Worm (Caenorhabditis elegans): ENCODE results near the gene glb-16.

DNA sequence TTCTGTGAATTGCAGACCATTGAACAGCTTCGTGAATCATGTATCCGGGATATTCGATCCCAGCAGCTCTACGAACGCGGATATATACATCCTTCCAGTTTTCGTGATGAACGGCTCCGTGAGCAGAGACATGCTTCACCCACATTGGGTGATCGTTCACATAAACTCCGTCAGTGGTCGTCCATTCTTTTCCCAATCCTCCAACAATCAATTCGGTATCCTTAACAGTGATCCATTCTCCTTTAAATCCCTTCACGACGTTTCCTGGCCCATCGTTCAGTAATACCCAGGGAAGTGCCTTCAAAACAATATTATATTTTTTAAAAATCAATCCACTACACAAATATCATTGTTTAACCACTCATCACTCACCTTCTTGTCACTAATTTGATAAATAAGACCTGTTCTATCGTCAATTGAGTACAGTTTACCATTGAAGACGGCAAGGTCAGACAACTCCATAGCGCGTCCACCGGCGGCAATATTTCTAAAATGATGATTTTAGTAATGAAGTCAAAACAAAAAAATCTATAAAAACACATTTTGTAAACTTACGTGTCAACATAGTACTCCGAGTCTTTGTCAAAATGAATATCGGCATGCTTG lies 28.9 kb upstream of the glb-16 start:
- TF ChIP-seq hmg-4 (GFP tag; optimal IDR thresholded peaks at IDR 0.05) (no peak), F13C5.2 (tag; optimal IDR thresholded peaks at IDR 0.05) (no peak), sea-1 (GFP tag; conservative IDR thresholded peaks at IDR 0.05) (no peak), ama-1 (optimal IDR thresholded peaks at IDR 0.05) (no peak), ceh-36 (tag; optimal IDR thresholded peaks at IDR 0.05) (no peak), tbx-11 (GFP tag; IDR thresholded peaks at IDR 0.05) (no peak), flt-1 (GFP tag; IDR thresholded peaks at IDR 0.05) (no peak), scrt-1 (GFP tag; IDR thresholded peaks at IDR 0.05) (no peak), pes-1 (GFP tag; IDR thresholded peaks at IDR 0.05) (no peak), hnd-1 (tag; optimal IDR thresholded peaks at IDR 0.05) (no peak), ets-7 (tag; optimal IDR thresholded peaks at IDR 0.05) (no peak)

Data from whole organism, early embryonic.